Worm (Caenorhabditis elegans) whole organism, young adult: Measurements from ENCODE around the gene Y22D7AL.3.

Experiments
- F33H1.4 ChIP-seq: fragments of 200-800 bp; sonication (Bioruptor generic); IDR thresholded peaks from 2 replicates; pipeline ENCODE4 v1.3.6; 2022; ENCODE audit warnings: missing genetic modification reagents, missing genetic modification characterization, missing compliant biosample characterization
- F57C9.4 ChIP-seq: sonication (generic microtip); optimal IDR thresholded peaks from 2 replicates; lab custom pipeline; 2017; ENCODE audit warnings: mild to moderate bottlenecking, missing genetic modification characterization, missing compliant biosample characterization
- T07F8.4 ChIP-seq: sonication (generic microtip); optimal IDR thresholded peaks from 2 replicates; lab custom pipeline; 2016; ENCODE audit warnings: mild to moderate bottlenecking, missing genetic modification characterization, moderate library complexity, missing compliant biosample characterization
- T26A5.8 ChIP-seq: sonication (generic microtip); optimal IDR thresholded peaks from 2 replicates; lab custom pipeline; 2016; ENCODE audit warnings: missing genetic modification characterization, missing compliant biosample characterization
- Y53F4B.3 ChIP-seq: fragments of 200-800 bp; sonication (Bioruptor generic); IDR thresholded peaks from 2 replicates; pipeline ENCODE4 v1.3.6; 2022; ENCODE audit warnings: missing genetic modification reagents, missing genetic modification characterization, missing compliant biosample characterization
- Y67H2A.10 ChIP-seq: fragments of 200-800 bp; sonication (Bioruptor generic); conservative IDR thresholded peaks from 2 replicates; pipeline ENCODE4 v1.3.6; 2022; ENCODE audit warnings: missing genetic modification reagents, missing genetic modification characterization, missing compliant biosample characterization
- Y79H2A.3 ChIP-seq: fragments of 200-800 bp; sonication (Bioruptor generic); conservative IDR thresholded peaks from 2 replicates; pipeline ENCODE4 v1.3.6; 2022; ENCODE audit warnings: missing genetic modification reagents, missing genetic modification characterization, missing compliant biosample characterization
- aptf-3 ChIP-seq: fragments of 200-800 bp; sonication (Bioruptor generic); IDR thresholded peaks from 2 replicates; pipeline ENCODE4 v1.3.6; 2022; ENCODE audit warnings: missing genetic modification characterization, missing compliant biosample characterization
- attf-6 ChIP-seq: fragments of 200-800 bp; sonication (Bioruptor generic); IDR thresholded peaks from 2 replicates; pipeline ENCODE4 v1.3.6; 2022; ENCODE audit warnings: missing genetic modification reagents, missing genetic modification characterization, missing compliant biosample characterization
- bed-1 ChIP-seq: fragments of 200-800 bp; sonication (Bioruptor generic); IDR thresholded peaks from 2 replicates; pipeline ENCODE4 v1.3.6; 2022; ENCODE audit warnings: missing genetic modification reagents, missing genetic modification characterization, missing compliant biosample characterization
- bed-2 ChIP-seq: fragments of 200-800 bp; sonication (Bioruptor generic); IDR thresholded peaks from 2 replicates; pipeline ENCODE4 v1.3.6; 2022; ENCODE audit warnings: missing genetic modification reagents, missing genetic modification characterization, missing compliant biosample characterization
- ccch-3 ChIP-seq: fragments of 200-800 bp; sonication (Bioruptor generic); optimal IDR thresholded peaks from 2 replicates; lab custom pipeline; 2018; ENCODE audit warnings: mild to moderate bottlenecking, missing genetic modification characterization, missing compliant biosample characterization
- cebp-2 ChIP-seq: fragments of 200-800 bp; sonication (Bioruptor generic); IDR thresholded peaks from 2 replicates; pipeline ENCODE4 v1.3.6; 2022; ENCODE audit warnings: missing genetic modification characterization, missing compliant biosample characterization
- ceh-27 ChIP-seq: fragments of 200-800 bp; sonication (Bioruptor generic); optimal IDR thresholded peaks from 2 replicates; lab custom pipeline; 2018; ENCODE audit warnings: mild to moderate bottlenecking, missing genetic modification characterization, moderate library complexity, missing compliant biosample characterization
- chd-7 ChIP-seq: sonication (generic microtip); optimal IDR thresholded peaks from 2 replicates; lab custom pipeline; 2016; ENCODE audit warnings: mild to moderate bottlenecking, missing genetic modification characterization, moderate library complexity, missing compliant biosample characterization
- egl-18 ChIP-seq: fragments of 200-800 bp; sonication (Bioruptor generic); IDR thresholded peaks from 2 replicates; pipeline ENCODE4 v1.3.6; 2022; ENCODE audit warnings: missing genetic modification reagents, missing genetic modification characterization, missing compliant biosample characterization
- gei-17 ChIP-seq: fragments of 200-800 bp; sonication (Bioruptor generic); optimal IDR thresholded peaks from 2 replicates; lab custom pipeline; 2018; ENCODE audit warnings: mild to moderate bottlenecking, missing genetic modification characterization, missing compliant biosample characterization
- hmg-1.2 ChIP-seq: fragments of 200-800 bp; sonication (Bioruptor generic); IDR thresholded peaks from 2 replicates; pipeline ENCODE4 v1.3.6; 2022; ENCODE audit warnings: missing genetic modification reagents, missing genetic modification characterization, missing compliant biosample characterization
- hrde-1 ChIP-seq: sonication (generic microtip); optimal IDR thresholded peaks from 2 replicates; lab custom pipeline; 2016; ENCODE audit warnings: missing genetic modification characterization, mild to moderate bottlenecking, missing compliant biosample characterization, moderate library complexity, missing genotype, missing genetic modification reagents, borderline replicate concordance
- lag-1 ChIP-seq: fragments of 200-800 bp; sonication (Bioruptor generic); IDR thresholded peaks from 2 replicates; pipeline ENCODE4 v1.3.6; 2022; ENCODE audit warnings: missing genetic modification reagents, missing genetic modification characterization, missing compliant biosample characterization
- let-607 ChIP-seq, 2 experiments: fragments of 200-800 bp in 1 of 2; sonication (Bioruptor generic) in 1 of 2; sonication (generic microtip) in 1 of 2; optimal IDR thresholded peaks; 2 replicates each; lab custom pipeline; 2016 to 2018; ENCODE audit warnings: mild to moderate bottlenecking in 2 of 2, missing compliant biosample characterization in 2 of 2, missing genetic modification characterization in 2 of 2, moderate library complexity in 2 of 2, missing genotype in 1 of 2
- lin-54 ChIP-seq: fragments of 200-800 bp; sonication (Bioruptor generic); optimal IDR thresholded peaks from 2 replicates; lab custom pipeline; 2018; ENCODE audit warnings: mild to moderate bottlenecking, missing genetic modification characterization, missing compliant biosample characterization
- lsl-1 ChIP-seq: fragments of 200-800 bp; sonication (Bioruptor generic); optimal IDR thresholded peaks from 2 replicates; lab custom pipeline; 2018; ENCODE audit warnings: mild to moderate bottlenecking, missing genetic modification characterization, moderate library complexity, missing compliant biosample characterization
- lsy-27 ChIP-seq: sonication (generic microtip); optimal IDR thresholded peaks from 2 replicates; lab custom pipeline; 2017; ENCODE audit warnings: missing genetic modification characterization, mild to moderate bottlenecking, missing compliant biosample characterization, antibody characterized with exemption, missing genotype, borderline replicate concordance; ENCODE audit not compliant: insufficient read depth
- madf-10 ChIP-seq: sonication (generic microtip); optimal IDR thresholded peaks from 2 replicates; lab custom pipeline; 2016; ENCODE audit warnings: mild to moderate bottlenecking, missing genetic modification characterization, missing compliant biosample characterization
- madf-6 ChIP-seq: fragments of 200-800 bp; sonication (Bioruptor generic); IDR thresholded peaks from 2 replicates; pipeline ENCODE4 v1.3.6; 2022; ENCODE audit warnings: missing genetic modification reagents, missing genetic modification characterization, missing compliant biosample characterization
- mel-28 ChIP-seq: sonication (generic microtip); optimal IDR thresholded peaks from 2 replicates; lab custom pipeline; 2016; ENCODE audit warnings: borderline replicate concordance, mild to moderate bottlenecking, missing genetic modification characterization, missing compliant biosample characterization
- mes-4 ChIP-seq: sonication (generic microtip); optimal IDR thresholded peaks from 2 replicates; lab custom pipeline; 2016; ENCODE audit warnings: missing genotype, missing genetic modification characterization, missing compliant biosample characterization
- nfyb-1 ChIP-seq: fragments of 200-800 bp; sonication (Bioruptor generic); IDR thresholded peaks from 2 replicates; pipeline ENCODE4 v1.3.6; 2022; ENCODE audit warnings: missing genetic modification reagents, missing genetic modification characterization, missing compliant biosample characterization
- nhr-120 ChIP-seq: fragments of 200-800 bp; sonication (Bioruptor generic); IDR thresholded peaks from 2 replicates; pipeline ENCODE4 v1.3.6; 2022; ENCODE audit warnings: missing genetic modification characterization, missing compliant biosample characterization
- nhr-90 ChIP-seq: sonication (generic microtip); optimal IDR thresholded peaks from 2 replicates; lab custom pipeline; 2016; ENCODE audit warnings: missing genotype, mild to moderate bottlenecking, missing genetic modification characterization, missing compliant biosample characterization
- pha-4 ChIP-seq: fragments of 150-350 bp; sonication (generic microtip); optimal IDR thresholded peaks from 2 replicates; lab custom pipeline; 2014; ENCODE audit warnings: missing biosample characterization, missing genetic modification reagents, missing genetic modification characterization
- rec-8 ChIP-seq, 2 experiments: sonication (generic microtip); optimal IDR thresholded peaks; 2 replicates each; lab custom pipeline; 2016; ENCODE audit warnings: mild to moderate bottlenecking in 2 of 2, missing genetic modification characterization in 2 of 2, missing genetic modification reagents in 2 of 2, missing genotype in 2 of 2, missing biosample characterization in 1 of 2, missing compliant biosample characterization in 1 of 2, moderate library complexity in 1 of 2
- repo-1 ChIP-seq: sonication (generic microtip); optimal IDR thresholded peaks from 2 replicates; lab custom pipeline; 2017; ENCODE audit warnings: mild to moderate bottlenecking, missing genetic modification characterization, missing compliant biosample characterization
- rpc-1 ChIP-seq, 2 experiments: fragments of 150-350 bp in 1 of 2; sonication (generic microtip) in 1 of 2; optimal IDR thresholded peaks; 2 replicates each; lab custom pipeline; 2014 to 2018; ENCODE audit warnings: missing biosample characterization in 1 of 2, missing genetic modification characterization in 1 of 2, missing genetic modification reagents in 1 of 2, missing genotype in 1 of 2
- sdz-38 ChIP-seq: sonication (generic microtip); optimal IDR thresholded peaks from 2 replicates; lab custom pipeline; 2016; ENCODE audit warnings: missing genotype, missing genetic modification characterization, missing compliant biosample characterization
- sea-2 ChIP-seq: fragments of 200-800 bp; sonication (Bioruptor generic); IDR thresholded peaks from 2 replicates; pipeline ENCODE4 v1.3.6; 2022; ENCODE audit warnings: missing genetic modification characterization, missing compliant biosample characterization
- sptf-2 ChIP-seq: fragments of 200-800 bp; sonication (Bioruptor generic); optimal IDR thresholded peaks from 2 replicates; lab custom pipeline; 2018; ENCODE audit warnings: mild to moderate bottlenecking, missing genetic modification characterization, missing compliant biosample characterization
- tbp1 ChIP-seq: fragments of 200-800 bp; sonication (Bioruptor generic); optimal IDR thresholded peaks from 2 replicates; lab custom pipeline; 2018; ENCODE audit warnings: mild to moderate bottlenecking, missing genetic modification characterization, missing compliant biosample characterization
- tlf-1 ChIP-seq: fragments of 200-800 bp; sonication (Bioruptor generic); optimal IDR thresholded peaks from 2 replicates; lab custom pipeline; 2018; ENCODE audit warnings: mild to moderate bottlenecking, missing genetic modification characterization, missing compliant biosample characterization
- zfh-2 ChIP-seq: fragments of 200-800 bp; sonication (Bioruptor generic); conservative IDR thresholded peaks from 2 replicates; pipeline ENCODE4 v1.3.6; 2022; ENCODE audit warnings: missing genetic modification reagents, missing genetic modification characterization, missing compliant biosample characterization
- ztf-18 ChIP-seq: sonication (generic microtip); optimal IDR thresholded peaks from 2 replicates; lab custom pipeline; 2016; ENCODE audit warnings: missing genotype, mild to moderate bottlenecking, missing genetic modification characterization, missing compliant biosample characterization
- ztf-22 ChIP-seq: fragments of 200-800 bp; sonication (Bioruptor generic); optimal IDR thresholded peaks from 2 replicates; lab custom pipeline; 2018; ENCODE audit warnings: mild to moderate bottlenecking, missing genetic modification characterization, moderate library complexity, missing compliant biosample characterization
- ztf-26 ChIP-seq: sonication (generic microtip); optimal IDR thresholded peaks from 2 replicates; lab custom pipeline; 2017; ENCODE audit warnings: missing genetic modification characterization, missing compliant biosample characterization
- ztf-28 ChIP-seq: fragments of 200-800 bp; sonication (Bioruptor generic); IDR thresholded peaks from 2 replicates; pipeline ENCODE4 v1.3.6; 2022; ENCODE audit warnings: missing genetic modification reagents, missing genetic modification characterization, missing compliant biosample characterization
- ztf-3 ChIP-seq: fragments of 200-800 bp; sonication (Bioruptor generic); optimal IDR thresholded peaks from 2 replicates; lab custom pipeline; 2018; ENCODE audit warnings: mild to moderate bottlenecking, missing genetic modification characterization, missing compliant biosample characterization

Gene Y22D7AL.3

ce11 chrIII:1616245-1617026, 24.8 kb upstream of the Y22D7AL.3 start (continued):
- TF ChIP-seq pha-4 (tag; lab: Kevin White, UChicago) (no peak), madf-6 (peak; percentile 63), rpc-1 (optimal IDR thresholded peaks at IDR 0.05; lab: Kevin White, UChicago) (no peak), rpc-1 (tag; optimal IDR thresholded peaks at IDR 0.05; lab: Kevin White, UChicago) (no peak), cebp-2 (0 out of 2 replicates have a peak, but pooled peaks have one; percentile 4), egl-18 (peak; percentile 68; the same call in 1 of the 2 replicates), F33H1.4 (GFP tag; lab: Robert Waterston, UW) (no peak), ztf-28 (GFP tag; lab: Robert Waterston, UW) (no peak), sptf-2 (GFP tag; lab: Kevin White, UChicago) (no peak), lsy-27 (no peak), ztf-18 (tag; lab: Kevin White, UChicago) (peak; percentile 40), F57C9.4 (tag; lab: Kevin White, UChicago) (peak; percentile 90), bed-2 (GFP tag; lab: Robert Waterston, UW) (no peak), nhr-90 (peak; percentile 64), lag-1 (GFP tag; lab: Robert Waterston, UW) (no peak), rec-8 (tag; optimal IDR thresholded peaks at IDR 0.05; lab: Kevin White, UChicago) (peak in 1 of 2 experiments; percentile 41), hrde-1 (tag; lab: Kevin White, UChicago) (peak; percentile 85), sdz-38 (tag; lab: Kevin White, UChicago) (no peak), ceh-27 (GFP tag; lab: Kevin White, UChicago) (no peak), ccch-3 (GFP tag; lab: Kevin White, UChicago) (no peak), bed-1 (GFP tag; lab: Robert Waterston, UW) (no peak), Y79H2A.3 (no peak; the same call in 1 of the 2 replicates), aptf-3 (GFP tag; lab: Robert Waterston, UW) (0 out of 2 replicates have a peak, but pooled peaks have one; percentile 41), Y67H2A.10 (GFP tag; lab: Robert Waterston, UW) (no peak), mes-4 (tag; lab: Kevin White, UChicago) (no peak), mel-28 (tag; lab: Kevin White, UChicago) (no peak), tlf-1 (GFP tag; lab: Kevin White, UChicago) (peak; percentile 74), let-607 (tag; optimal IDR thresholded peaks at IDR 0.05; lab: Kevin White, UChicago) (peak in 1 of 2 experiments; percentile 47), chd-7 (tag; lab: Kevin White, UChicago) (peak; percentile 89), ztf-22 (GFP tag; lab: Kevin White, UChicago) (no peak), ztf-3 (GFP tag; lab: Kevin White, UChicago) (peak; percentile 29), T26A5.8 (tag; lab: Kevin White, UChicago) (peak; percentile 39), lin-54 (GFP tag; lab: Kevin White, UChicago) (peak; percentile 87), nhr-120 (GFP tag; lab: Robert Waterston, UW) (no peak), nfyb-1 (GFP tag; lab: Robert Waterston, UW) (peak; percentile 96), T07F8.4 (tag; lab: Kevin White, UChicago) (no peak), attf-6 (GFP tag; lab: Robert Waterston, UW) (0 out of 2 replicates have a peak, but pooled peaks have one; percentile 37), ztf-26 (peak; percentile 82), madf-10 (tag; lab: Kevin White, UChicago) (peak; percentile 6), gei-17 (GFP tag; lab: Kevin White, UChicago) (peak; percentile 32), lsl-1 (peak; percentile 55), zfh-2 (GFP tag; lab: Robert Waterston, UW) (no peak), sea-2 (GFP tag; lab: Robert Waterston, UW) (no peak), tbp1 (GFP tag; lab: Kevin White, UChicago) (peak; percentile 55), Y53F4B.3 (GFP tag; lab: Robert Waterston, UW) (no peak), hmg-1.2 (0 out of 2 replicates have a peak, but pooled peaks have one; percentile 36), repo-1 (tag; lab: Kevin White, UChicago) (peak; percentile 93)
